Worm (Caenorhabditis elegans): ENCODE measurements around the gene cld-9.

ce11 chrV:13738374-13738773, 13.3 kb downstream of the cld-9 start, which contains the start of gene irg-5:
- TF ChIP-seq nhr-25 (tag; optimal IDR thresholded peaks at IDR 0.05; ENCODE audit: borderline replicate concordance, insufficient read depth): no peak
- TF ChIP-seq daf-12 (tag; optimal IDR thresholded peaks at IDR 0.05): no peak
- no peak for TF ChIP-seq ceh-28 (tag; optimal IDR thresholded peaks at IDR 0.05)
- TF ChIP-seq lin-13 (GFP tag; optimal IDR thresholded peaks at IDR 0.05): no peak
- no peak for TF ChIP-seq egl-27 (tag; optimal IDR thresholded peaks at IDR 0.05)
- peak in 1 of 2 experiments; percentile 50 for TF ChIP-seq unc-62 (GFP tag; optimal IDR thresholded peaks at IDR 0.05 in 1 of 2)
- no peak for TF ChIP-seq unc-62 (tag; optimal IDR thresholded peaks at IDR 0.05)
- TF ChIP-seq nhr-42 (GFP tag; IDR thresholded peaks at IDR 0.05): no peak
- no peak for TF ChIP-seq nhr-102 (tag; optimal IDR thresholded peaks at IDR 0.05)
- no peak for TF ChIP-seq pqm-1 (tag; optimal IDR thresholded peaks at IDR 0.05)
- no peak for TF ChIP-seq ztf-7 (tag; optimal IDR thresholded peaks at IDR 0.05)

Measured in whole organism, L4 larva.